Worm (Caenorhabditis elegans) whole organism, L2 larva: ENCODE data around the gene wrm-1.

Experiments
- C34F6.9 ChIP-seq: fragments of 150-350 bp; optimal IDR thresholded peaks from 2 replicates; lab custom pipeline; 2014; ENCODE audit warnings: missing biosample characterization, missing genetic modification characterization
- Y55F3AM.14 ChIP-seq: fragments of 200-800 bp; sonication (Bioruptor generic); optimal IDR thresholded peaks from 2 replicates; lab custom pipeline; 2018; ENCODE audit warnings: mild to moderate bottlenecking, missing genetic modification characterization, missing compliant biosample characterization
- ZK546.5 ChIP-seq: sonication (generic microtip); optimal IDR thresholded peaks from 2 replicates; lab custom pipeline; 2017; ENCODE audit warnings: missing biosample characterization, missing genetic modification characterization
- alr-1 ChIP-seq: fragments of 150-350 bp; optimal IDR thresholded peaks from 2 replicates; lab custom pipeline; 2014; ENCODE audit warnings: missing biosample characterization, missing genetic modification characterization
- ama-1 ChIP-seq: fragments of 150-350 bp; optimal IDR thresholded peaks from 2 replicates; lab custom pipeline; 2018; ENCODE audit warnings: inconsistent platforms
- blmp-1 ChIP-seq: sonication (generic microtip); optimal IDR thresholded peaks from 2 replicates; lab custom pipeline; 2017; ENCODE audit warnings: missing genetic modification characterization, mild to moderate bottlenecking, missing compliant biosample characterization, antibody characterized with exemption, moderate library complexity; ENCODE audit not compliant: insufficient read depth
- ceh-82 ChIP-seq: fragments of 150-350 bp; optimal IDR thresholded peaks from 2 replicates; lab custom pipeline; 2014; ENCODE audit warnings: missing biosample characterization, missing genetic modification characterization
- crh-2 ChIP-seq: sonication (generic microtip); optimal IDR thresholded peaks from 2 replicates; lab custom pipeline; 2017; ENCODE audit warnings: missing biosample characterization, missing genetic modification characterization
- dmd-4 ChIP-seq: sonication (generic microtip); optimal IDR thresholded peaks from 2 replicates; lab custom pipeline; 2017; ENCODE audit warnings: missing biosample characterization, missing genetic modification characterization
- egl-27 ChIP-seq: sonication (generic microtip); optimal IDR thresholded peaks from 3 replicates; lab custom pipeline; 2017; ENCODE audit warnings: missing biosample characterization, missing genetic modification reagents, missing genetic modification characterization
- elt-3 ChIP-seq: sonication (generic microtip); optimal IDR thresholded peaks from 2 replicates; lab custom pipeline; 2017; ENCODE audit warnings: missing biosample characterization, missing genetic modification characterization
- fos-1 ChIP-seq: fragments of 150-350 bp; optimal IDR thresholded peaks from 2 replicates; lab custom pipeline; 2014; ENCODE audit warnings: missing biosample characterization, missing genetic modification characterization
- gmeb-1 ChIP-seq: fragments of 150-350 bp; optimal IDR thresholded peaks from 2 replicates; lab custom pipeline; 2014; ENCODE audit warnings: missing biosample characterization, missing genetic modification characterization
- lin-13 ChIP-seq: fragments of 150-350 bp; optimal IDR thresholded peaks from 2 replicates; lab custom pipeline; 2014; ENCODE audit warnings: missing biosample characterization, missing genetic modification reagents, missing genetic modification characterization
- lin-39 ChIP-seq: fragments of 150-350 bp; optimal IDR thresholded peaks from 2 replicates; lab custom pipeline; 2014; ENCODE audit warnings: missing biosample characterization, missing genetic modification reagents, missing genetic modification characterization
- mab-5 ChIP-seq: fragments of 150-350 bp; optimal IDR thresholded peaks from 2 replicates; lab custom pipeline; 2014; ENCODE audit warnings: missing biosample characterization, missing genetic modification characterization
- nhr-10 ChIP-seq: sonication (generic microtip); optimal IDR thresholded peaks from 2 replicates; lab custom pipeline; 2017; ENCODE audit warnings: missing biosample characterization, missing genetic modification characterization
- nhr-12 ChIP-seq: fragments of 150-350 bp; optimal IDR thresholded peaks from 2 replicates; lab custom pipeline; 2014; ENCODE audit warnings: missing biosample characterization, missing genetic modification characterization
- nhr-21 ChIP-seq: fragments of 150-350 bp; optimal IDR thresholded peaks from 2 replicates; lab custom pipeline; 2014; ENCODE audit warnings: missing biosample characterization, missing genetic modification characterization
- nhr-23 ChIP-seq: fragments of 150-350 bp; optimal IDR thresholded peaks from 2 replicates; lab custom pipeline; 2014; ENCODE audit warnings: missing biosample characterization, missing genetic modification reagents, missing genetic modification characterization
- nhr-237 ChIP-seq: fragments of 150-350 bp; optimal IDR thresholded peaks from 2 replicates; lab custom pipeline; 2014; ENCODE audit warnings: missing biosample characterization, missing genetic modification characterization
- nhr-25 ChIP-seq: fragments of 150-350 bp; sonication (generic microtip); optimal IDR thresholded peaks from 3 replicates; lab custom pipeline; 2014; ENCODE audit warnings: missing biosample characterization, missing genetic modification characterization
- nhr-6 ChIP-seq: fragments of 150-350 bp; optimal IDR thresholded peaks from 2 replicates; lab custom pipeline; 2014; ENCODE audit warnings: missing biosample characterization, missing genetic modification characterization
- nhr-77 ChIP-seq: fragments of 150-350 bp; optimal IDR thresholded peaks from 2 replicates; lab custom pipeline; 2014; ENCODE audit warnings: missing biosample characterization, missing genetic modification characterization
- sem-4 ChIP-seq: fragments of 150-350 bp; optimal IDR thresholded peaks from 2 replicates; lab custom pipeline; 2014; ENCODE audit warnings: missing biosample characterization, missing genetic modification reagents, missing genetic modification characterization
- skn-1 ChIP-seq: sonication (generic microtip); optimal IDR thresholded peaks from 2 replicates; lab custom pipeline; 2017; ENCODE audit warnings: missing biosample characterization, missing genetic modification characterization
- sma-3 ChIP-seq: sonication (generic microtip); optimal IDR thresholded peaks from 2 replicates; lab custom pipeline; 2016; ENCODE audit warnings: missing genetic modification reagents, missing genetic modification characterization, missing compliant biosample characterization
- sma-9 ChIP-seq, 2 experiments: fragments of 150-350 bp in 1 of 2; sonication (generic microtip) in 1 of 2; optimal IDR thresholded peaks; 2 replicates each; lab custom pipeline; 2014 to 2016; ENCODE audit warnings: missing genetic modification characterization in 2 of 2, mild to moderate bottlenecking in 1 of 2, missing biosample characterization in 1 of 2, missing compliant biosample characterization in 1 of 2, missing genetic modification reagents in 1 of 2, moderate library complexity in 1 of 2
- snpc-4 ChIP-seq: fragments of 150-350 bp; optimal IDR thresholded peaks from 2 replicates; lab custom pipeline; 2014; ENCODE audit warnings: missing biosample characterization, missing genetic modification characterization
- unc-39 ChIP-seq: fragments of 150-350 bp; optimal IDR thresholded peaks from 2 replicates; lab custom pipeline; 2014; ENCODE audit warnings: missing biosample characterization, missing genetic modification characterization
- unc-62 ChIP-seq: fragments of 150-350 bp; optimal IDR thresholded peaks from 2 replicates; lab custom pipeline; 2014; ENCODE audit warnings: missing biosample characterization, missing genetic modification reagents, missing genetic modification characterization
- ztf-11 ChIP-seq: sonication (generic microtip); optimal IDR thresholded peaks from 2 replicates; lab custom pipeline; 2017; ENCODE audit warnings: missing biosample characterization, missing genetic modification characterization
- ztf-4 ChIP-seq: fragments of 150-350 bp; optimal IDR thresholded peaks from 2 replicates; lab custom pipeline; 2014; ENCODE audit warnings: missing biosample characterization, missing genetic modification characterization

Gene wrm-1

DNA sequence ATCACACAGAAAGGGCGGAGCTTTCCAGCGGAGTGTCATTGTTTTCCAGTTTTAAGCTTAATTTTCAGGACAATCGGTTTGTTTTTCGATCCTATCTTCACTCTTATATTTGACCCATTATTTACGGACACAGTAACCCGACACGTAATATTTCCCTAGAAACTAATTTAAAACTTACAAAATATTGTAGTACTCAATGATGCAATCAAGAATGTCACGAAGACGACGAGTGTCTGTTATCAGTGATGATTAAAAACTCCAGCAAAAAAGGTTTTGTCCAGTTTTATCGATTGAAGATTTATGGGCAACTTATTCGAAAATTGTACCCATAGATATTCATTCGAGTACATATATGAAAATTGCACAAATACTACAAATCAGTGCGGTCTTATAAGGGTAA, 10.3 kb downstream of the wrm-1 start, which contains the start of gene B0244.17:
Gene B0244.17, plus strand, starts transcription at position 301 of the 400 bp plus-strand sequence.
- TF ChIP-seq C34F6.9 (tag; lab: Kevin White, UChicago) (no peak), fos-1 (tag; lab: Kevin White, UChicago) (peak; percentile 73), skn-1 (tag; lab: Kevin White, UChicago) (no peak), ztf-4 (tag; lab: Kevin White, UChicago) (no peak)

DNA sequence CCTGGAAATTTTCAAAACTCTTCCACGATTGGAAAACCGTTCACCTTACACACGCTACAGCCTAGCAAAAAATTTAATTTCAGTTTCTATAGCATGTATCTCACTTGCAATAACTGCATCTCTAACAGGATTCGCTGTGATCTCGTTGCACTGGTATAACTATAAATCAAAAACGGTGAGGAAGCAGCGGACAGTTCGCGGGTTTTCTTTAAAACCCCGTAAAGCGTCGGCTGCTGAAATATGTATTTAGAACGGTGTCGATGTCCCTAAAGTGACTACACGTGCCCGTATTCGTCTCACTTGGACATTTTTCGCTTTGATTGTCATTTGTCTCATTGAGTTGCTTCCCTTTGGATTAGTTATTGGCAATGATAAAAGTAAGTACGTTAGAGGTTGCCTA, 11.7 kb downstream of the wrm-1 start:
- TF ChIP-seq Y55F3AM.14 (GFP tag; lab: Kevin White, UChicago) (no peak), unc-62 (GFP tag; lab: Kevin White, UChicago) (no peak), alr-1 (tag; lab: Kevin White, UChicago) (no peak), sma-9 (GFP tag; optimal IDR thresholded peaks at IDR 0.05; lab: Kevin White, UChicago) (no peak), sma-9 (tag; optimal IDR thresholded peaks at IDR 0.05; lab: Kevin White, UChicago) (no peak), lin-13 (GFP tag; lab: Kevin White, UChicago) (no peak), dmd-4 (tag; lab: Kevin White, UChicago) (no peak), mab-5 (tag; lab: Kevin White, UChicago) (no peak), sma-3 (no peak), nhr-77 (tag; lab: Kevin White, UChicago) (no peak), nhr-23 (tag; lab: Kevin White, UChicago) (no peak), nhr-10 (no peak), ztf-11 (tag; lab: Kevin White, UChicago) (no peak)

- TF ChIP-seq fos-1 (tag; lab: Kevin White, UChicago) (peak; percentile 98), nhr-21 (tag; lab: Kevin White, UChicago) (no peak), sma-3 (no peak), nhr-77 (tag; lab: Kevin White, UChicago) (no peak), nhr-12 (tag; lab: Kevin White, UChicago) (no peak), crh-2 (tag; lab: Kevin White, UChicago) (peak; percentile 34), gmeb-1 (peak; percentile 2)
Measured at ce11 chrIII:5734905-5735304, 12.3 kb downstream of the wrm-1 start, which contains the start of gene B0244.10. Gene B0244.10 (plus strand): TSS chrIII:5735158.

ce11 chrIII:5737708-5738107, 15.1 kb downstream of the wrm-1 start, which contains the start of gene B0244.6:
Gene B0244.6 (plus strand): TSS chrIII:5738008.
- TF ChIP-seq snpc-4 (tag; lab: Kevin White, UChicago) (no peak), egl-27 (tag; lab: Kevin White, UChicago) (no peak), crh-2 (tag; lab: Kevin White, UChicago) (no peak), mab-5 (tag; lab: Kevin White, UChicago) (no peak), fos-1 (tag; lab: Kevin White, UChicago) (no peak), nhr-25 (no peak), ZK546.5 (tag; lab: Kevin White, UChicago) (no peak), nhr-237 (tag; lab: Kevin White, UChicago) (no peak), unc-39 (tag; lab: Kevin White, UChicago) (no peak), gmeb-1 (no peak), nhr-21 (tag; lab: Kevin White, UChicago) (no peak), elt-3 (no peak), sem-4 (tag; lab: Kevin White, UChicago) (no peak), nhr-6 (tag; lab: Kevin White, UChicago) (no peak)

DNA sequence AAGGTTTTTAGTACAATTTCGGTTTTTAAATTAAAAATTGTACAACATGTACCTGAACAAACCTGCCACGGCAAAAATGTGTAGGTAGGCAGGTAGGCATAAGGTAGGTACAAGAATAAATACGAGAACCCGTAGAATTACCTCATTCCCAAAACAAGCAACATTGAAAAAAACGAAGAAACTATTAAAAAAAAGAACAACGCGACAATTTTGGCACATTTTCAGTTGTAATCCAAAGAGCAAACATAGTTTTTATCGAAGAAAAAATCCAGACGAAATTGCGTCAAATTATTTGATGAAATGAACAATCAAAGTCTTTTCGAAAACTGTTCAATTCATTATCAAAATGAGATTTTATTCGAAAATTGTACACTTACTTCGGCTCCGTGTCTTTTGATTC, 18.0 kb downstream of the wrm-1 start, which contains the start of gene B0244.16:
Gene B0244.16, plus strand, starts transcription at position 301 of the 400 bp plus-strand sequence.
- TF ChIP-seq lin-13 (GFP tag; lab: Kevin White, UChicago) = no peak
- TF ChIP-seq alr-1 (tag; lab: Kevin White, UChicago) = no peak
- TF ChIP-seq nhr-6 (tag; lab: Kevin White, UChicago) = no peak
- TF ChIP-seq nhr-12 (tag; lab: Kevin White, UChicago) = no peak
- no peak for TF ChIP-seq elt-3
- TF ChIP-seq blmp-1 = no peak
- TF ChIP-seq sma-9 (GFP tag; optimal IDR thresholded peaks at IDR 0.05; lab: Kevin White, UChicago) = no peak
- no peak for TF ChIP-seq sma-9 (tag; optimal IDR thresholded peaks at IDR 0.05; lab: Kevin White, UChicago)
- TF ChIP-seq ama-1 (lab: Kevin White, UChicago) = no peak
- TF ChIP-seq lin-39 (tag; lab: Kevin White, UChicago) = no peak
- no peak for TF ChIP-seq ceh-82 (tag; lab: Kevin White, UChicago)
- TF ChIP-seq, all 48 proteins: peak for 0
